Fruit fly (Drosophila melanogaster): ENCODE data around the gene Root.

The Root gene

DNA sequence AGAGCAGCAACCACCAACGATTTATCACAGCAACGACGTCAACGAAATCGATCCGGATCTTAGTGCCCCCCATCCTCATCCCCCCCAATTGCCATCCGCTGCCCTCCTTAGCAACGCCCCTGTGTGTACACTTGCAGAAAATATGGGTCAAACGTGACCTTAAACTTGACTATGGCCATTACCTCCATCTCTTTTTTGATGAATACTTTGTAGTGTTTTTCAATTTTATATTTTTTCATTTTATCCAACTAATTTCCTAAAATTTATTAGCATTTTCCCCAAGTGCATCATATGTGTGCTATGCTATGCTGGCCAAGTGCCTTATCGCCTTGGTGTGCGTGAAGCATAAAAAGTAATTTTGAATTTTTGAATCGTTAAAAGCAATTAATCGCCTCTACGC is 29.9 kb downstream of the Root start (continued):
- TF ChIP-seq CG4318 (GFP tag; optimal IDR thresholded peaks at IDR 0.05) (peak; percentile 68), fkh (GFP tag; optimal IDR thresholded peaks at IDR 0.05) (no peak), CG7368 (GFP tag; optimal IDR thresholded peaks at IDR 0.05) (peak; percentile 83), CG10631 (GFP tag; optimal IDR thresholded peaks at IDR 0.05) (peak; percentile 91), fd85E (GFP tag; optimal IDR thresholded peaks at IDR 0.05) (peak; percentile 62), cyc (GFP tag; optimal IDR thresholded peaks at IDR 0.05) (peak; percentile 83), CG11294 (GFP tag; IDR thresholded peaks at IDR 0.05) (peak; percentile 70), vri (GFP tag; optimal IDR thresholded peaks at IDR 0.05) (peak; percentile 79), lz (GFP tag; optimal IDR thresholded peaks at IDR 0.05) (peak; percentile 86), CG32006 (GFP tag; optimal IDR thresholded peaks at IDR 0.05) (peak; percentile 85), dac (GFP tag; optimal IDR thresholded peaks at IDR 0.05) (peak; percentile 67), spab (GFP tag; optimal IDR thresholded peaks at IDR 0.05) (peak; percentile 87), pdm3 (GFP tag; optimal IDR thresholded peaks at IDR 0.05) (peak; percentile 85), CG11762 (GFP tag; optimal IDR thresholded peaks at IDR 0.05; ENCODE audit: insufficient read depth) (peak; percentile 80), CG6276 (GFP tag; optimal IDR thresholded peaks at IDR 0.05) (peak; percentile 63), CG15336 (GFP tag; IDR thresholded peaks at IDR 0.05) (peak; percentile 77), achi (GFP tag; optimal IDR thresholded peaks at IDR 0.05) (peak; percentile 85), CG6163 (GFP tag; IDR thresholded peaks at IDR 0.05) (peak; percentile 94), CG16779 (tag; optimal IDR thresholded peaks at IDR 0.05) (peak; percentile 75)

dm6 chr3R:24143372-24143771 is 30.3 kb downstream of the Root start:
- TF ChIP-seq acj6 (GFP tag; optimal IDR thresholded peaks at IDR 0.05): no peak
- TF ChIP-seq spab (GFP tag; optimal IDR thresholded peaks at IDR 0.05): no peak
- no peak for TF ChIP-seq CG9139 (GFP tag; optimal IDR thresholded peaks at IDR 0.05)
- no peak for TF ChIP-seq CG8632 (GFP tag; optimal IDR thresholded peaks at IDR 0.05)
- TF ChIP-seq Eip78C (GFP tag): no peak
- no peak for TF ChIP-seq Met (GFP tag; optimal IDR thresholded peaks at IDR 0.05)
- no peak for TF ChIP-seq Lpt (GFP tag; optimal IDR thresholded peaks at IDR 0.05)
- no peak for TF ChIP-seq CG3032 (tag; optimal IDR thresholded peaks at IDR 0.05)
- no peak for TF ChIP-seq fd59A (GFP tag; optimal IDR thresholded peaks at IDR 0.05)
- no peak for TF ChIP-seq dac (GFP tag; optimal IDR thresholded peaks at IDR 0.05)
- TF ChIP-seq Sox102F (GFP tag; optimal IDR thresholded peaks at IDR 0.05): no peak
- no peak for TF ChIP-seq lz (GFP tag; optimal IDR thresholded peaks at IDR 0.05)

DNA sequence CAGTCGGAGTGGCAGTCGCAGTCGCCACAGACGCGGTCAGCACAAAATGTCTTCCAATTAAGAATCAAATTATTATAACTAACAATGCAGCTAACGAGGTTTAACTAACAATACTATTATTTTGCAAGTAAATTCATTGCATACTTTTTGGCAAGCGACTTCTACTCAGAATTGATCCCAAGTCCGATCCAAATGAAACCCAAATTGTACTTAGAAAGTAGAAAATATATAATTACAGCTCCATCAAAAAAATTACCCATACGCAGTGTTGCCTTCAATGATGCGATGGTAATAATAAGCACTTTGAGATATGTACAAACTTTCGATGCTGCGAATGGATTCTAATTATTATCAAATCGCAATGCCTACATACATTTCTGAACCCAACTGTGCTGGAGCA is 30.7 kb downstream of the Root start:
- no peak for TF ChIP-seq Gug (GFP tag; IDR thresholded peaks at IDR 0.05)
- TF ChIP-seq Hr39 (GFP tag; optimal IDR thresholded peaks at IDR 0.05): peak; percentile 41
- peak; percentile 29 for TF ChIP-seq CG9139 (GFP tag; optimal IDR thresholded peaks at IDR 0.05)
- TF ChIP-seq cyc (GFP tag; optimal IDR thresholded peaks at IDR 0.05): peak; percentile 20
- peak; percentile 8 for TF ChIP-seq Sox15 (GFP tag; optimal IDR thresholded peaks at IDR 0.05)
- no peak for TF ChIP-seq Eip93F (GFP tag; optimal IDR thresholded peaks at IDR 0.05)
- TF ChIP-seq CG34406 (GFP tag; optimal IDR thresholded peaks at IDR 0.05): peak; percentile 10
- peak; percentile 60 for TF ChIP-seq CG3919 (GFP tag; optimal IDR thresholded peaks at IDR 0.05)
- no peak for TF ChIP-seq CG1621 (tag; optimal IDR thresholded peaks at IDR 0.05)
- peak; percentile 46 for TF ChIP-seq CG10669 (GFP tag; optimal IDR thresholded peaks at IDR 0.05)
- peak; percentile 31 for TF ChIP-seq dac (GFP tag; optimal IDR thresholded peaks at IDR 0.05)
- TF ChIP-seq CG6854 (GFP tag; optimal IDR thresholded peaks at IDR 0.05): no peak
- TF ChIP-seq esn (GFP tag; optimal IDR thresholded peaks at IDR 0.05): peak; percentile 59
- TF ChIP-seq Ets96B (tag; optimal IDR thresholded peaks at IDR 0.05): peak; percentile 58
- TF ChIP-seq net (GFP tag; optimal IDR thresholded peaks at IDR 0.05): peak; percentile 23
- TF ChIP-seq salr (GFP tag; optimal IDR thresholded peaks at IDR 0.05): peak in 1 of 2 experiments; percentile 75
- peak; percentile 44 for TF ChIP-seq CG7368 (GFP tag; optimal IDR thresholded peaks at IDR 0.05)
- TF ChIP-seq CG6808 (GFP tag; optimal IDR thresholded peaks at IDR 0.05): peak; percentile 68
- peak; percentile 67 for TF ChIP-seq spab (GFP tag; optimal IDR thresholded peaks at IDR 0.05)
- TF ChIP-seq fd85E (GFP tag; optimal IDR thresholded peaks at IDR 0.05): no peak
- peak; percentile 45 for TF ChIP-seq CG8632 (GFP tag; optimal IDR thresholded peaks at IDR 0.05)
- TF ChIP-seq fkh (GFP tag; optimal IDR thresholded peaks at IDR 0.05): no peak
- peak; percentile 75 for TF ChIP-seq CG32006 (GFP tag; optimal IDR thresholded peaks at IDR 0.05)
- TF ChIP-seq CG6276 (GFP tag; optimal IDR thresholded peaks at IDR 0.05): peak; percentile 60
- TF ChIP-seq Ets21C (GFP tag; optimal IDR thresholded peaks at IDR 0.05): no peak
- no peak for TF ChIP-seq CG11902 (GFP tag; optimal IDR thresholded peaks at IDR 0.05)
- TF ChIP-seq CG11762 (GFP tag; optimal IDR thresholded peaks at IDR 0.05; ENCODE audit: insufficient read depth): peak; percentile 22
- TF ChIP-seq Sox14 (GFP tag; optimal IDR thresholded peaks at IDR 0.05): peak; percentile 68
- peak; percentile 53 for TF ChIP-seq CG4318 (GFP tag; optimal IDR thresholded peaks at IDR 0.05)
- TF ChIP-seq pdm3 (GFP tag; optimal IDR thresholded peaks at IDR 0.05): peak; percentile 49
- peak; percentile 90 for TF ChIP-seq Eip78C (GFP tag)
- peak; percentile 54 for TF ChIP-seq CG6792 (GFP tag; optimal IDR thresholded peaks at IDR 0.05)
- peak; percentile 69 for TF ChIP-seq CG3032 (tag; optimal IDR thresholded peaks at IDR 0.05)

All from whole organism, prepupa.